Worm (Caenorhabditis elegans): Measurements from ENCODE around the gene irld-1.

irld-1 gene

ce11 chrV:4346799-4347198 lies 10.2 kb downstream of the irld-1 start, which contains the start of gene mcm-7 (continued):
- TF ChIP-seq unc-98 (GFP tag; IDR thresholded peaks at IDR 0.05) (no peak), pqm-1 (tag; optimal IDR thresholded peaks at IDR 0.05) (no peak), hpl-2 (GFP tag; optimal IDR thresholded peaks at IDR 0.05) (no peak), aly-2 (tag; optimal IDR thresholded peaks at IDR 0.05) (no peak), efl-1 (optimal IDR thresholded peaks at IDR 0.05) (peak; percentile 95 to 96), efl-1 (GFP tag; optimal IDR thresholded peaks at IDR 0.05 in 1 of 2) (peak; percentile 96 to 100), nhr-90 (tag; optimal IDR thresholded peaks at IDR 0.05; ENCODE audit: poor library complexity) (peak; percentile 19), lin-35 (GFP tag; optimal IDR thresholded peaks at IDR 0.05) (peak; percentile 94 to 98), isw-1 (GFP tag; IDR thresholded peaks at IDR 0.05) (no peak; the same call in 1 of the 2 replicates), ztf-11 (tag; optimal IDR thresholded peaks at IDR 0.05) (no peak), hlh-17 (GFP tag; optimal IDR thresholded peaks at IDR 0.05; ENCODE audit: borderline replicate concordance) (no peak), mef-2 (tag; optimal IDR thresholded peaks at IDR 0.05) (no peak), ets-5 (GFP tag; IDR thresholded peaks at IDR 0.05) (no peak), nhr-76 (tag; optimal IDR thresholded peaks at IDR 0.05) (no peak), grh-1 (GFP tag; IDR thresholded peaks at IDR 0.05) (peak; percentile 14; the same call in 1 of the 2 replicates), elt-2 (tag; optimal IDR thresholded peaks at IDR 0.05) (no peak), C04F5.9 (tag; optimal IDR thresholded peaks at IDR 0.05) (no peak), sup-37 (GFP tag; optimal IDR thresholded peaks at IDR 0.05) (no peak), nhr-85 (tag) (peak; percentile 55), tbx-2 (tag; optimal IDR thresholded peaks at IDR 0.05) (peak; percentile 56), nhr-47 (tag; optimal IDR thresholded peaks at IDR 0.05) (peak; percentile 58), egl-13 (tag; optimal IDR thresholded peaks at IDR 0.05) (no peak), lin-39 (tag; optimal IDR thresholded peaks at IDR 0.05) (no peak), nhr-28 (tag; optimal IDR thresholded peaks at IDR 0.05) (no peak), irx-1 (tag; optimal IDR thresholded peaks at IDR 0.05) (peak; percentile 12), jun-1 (tag; optimal IDR thresholded peaks at IDR 0.05) (peak; percentile 18), alr-1 (tag; optimal IDR thresholded peaks at IDR 0.05; ENCODE audit: borderline replicate concordance) (no peak), unc-86 (tag; optimal IDR thresholded peaks at IDR 0.05) (peak; percentile 37), nhr-84 (tag; optimal IDR thresholded peaks at IDR 0.05) (no peak), skn-1 (tag; optimal IDR thresholded peaks at IDR 0.05) (peak; percentile 52), nhr-237 (tag; optimal IDR thresholded peaks at IDR 0.05) (no peak), hlh-4 (tag; optimal IDR thresholded peaks at IDR 0.05) (no peak), tlp-1 (tag; optimal IDR thresholded peaks at IDR 0.05) (no peak), unc-62 (GFP tag; optimal IDR thresholded peaks at IDR 0.05) (no peak), ceh-90 (tag; optimal IDR thresholded peaks at IDR 0.05) (no peak), fkh-4 (tag; optimal IDR thresholded peaks at IDR 0.05; ENCODE audit: borderline replicate concordance) (no peak), fkh-10 (GFP tag; optimal IDR thresholded peaks at IDR 0.05) (no peak), lsy-2 (tag; optimal IDR thresholded peaks at IDR 0.05) (peak; percentile 64 to 86), mab-9 (GFP tag; IDR thresholded peaks at IDR 0.05) (no peak), C34B4.2 (tag; optimal IDR thresholded peaks at IDR 0.05) (no peak), nhr-71 (tag; optimal IDR thresholded peaks at IDR 0.05) (peak; percentile 68), vab-15 (tag; optimal IDR thresholded peaks at IDR 0.05) (no peak), dsc-1 (tag; optimal IDR thresholded peaks at IDR 0.05) (peak; percentile 12), unc-30 (tag; optimal IDR thresholded peaks at IDR 0.05) (no peak), dpl-1 (GFP tag; optimal IDR thresholded peaks at IDR 0.05) (peak; percentile 91 to 96 (median 95)), blmp-1 (tag; optimal IDR thresholded peaks at IDR 0.05) (no peak), fkh-8 (tag; optimal IDR thresholded peaks at IDR 0.05) (peak; percentile 30), nhr-19 (GFP tag; conservative IDR thresholded peaks at IDR 0.05) (peak; percentile 39), pax-3 (tag; optimal IDR thresholded peaks at IDR 0.05) (no peak), unc-130 (tag; optimal IDR thresholded peaks at IDR 0.05) (peak; percentile 43), elt-3 (tag; optimal IDR thresholded peaks at IDR 0.05) (peak in 2 of 6 experiments; percentile 11 to 58), sptf-1 (tag; optimal IDR thresholded peaks at IDR 0.05) (no peak), lir-3 (tag; optimal IDR thresholded peaks at IDR 0.05; ENCODE audit: poor library complexity) (no peak), nhr-12 (tag; optimal IDR thresholded peaks at IDR 0.05) (no peak)
